Worm (Caenorhabditis elegans): ENCODE measurements around the gene oac-1.

DNA sequence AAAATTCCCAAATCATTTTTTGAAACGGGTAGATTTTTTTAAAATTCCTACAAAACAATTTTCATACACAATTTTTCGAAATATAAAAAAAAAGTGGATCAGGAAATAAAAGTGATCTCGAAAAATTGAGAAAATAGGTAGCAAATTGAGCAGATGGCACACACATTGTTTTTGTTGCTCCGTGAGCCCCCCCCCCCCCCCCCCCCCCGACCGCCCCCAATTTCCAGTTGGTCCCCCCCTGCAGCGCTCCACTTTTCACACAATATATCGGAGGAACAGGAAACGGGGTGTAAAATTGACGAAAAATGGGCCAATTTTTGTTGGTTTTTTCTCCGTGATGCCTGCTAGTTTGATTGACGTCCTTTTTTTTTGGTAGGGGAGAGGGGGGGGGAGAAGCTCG lies 14.9 kb downstream of the oac-1 start:
- TF ChIP-seq ama-1 (optimal IDR thresholded peaks at IDR 0.05) (no peak), F13C5.2 (tag; optimal IDR thresholded peaks at IDR 0.05) (no peak), tbx-11 (GFP tag; IDR thresholded peaks at IDR 0.05) (no peak), tra-4 (tag; optimal IDR thresholded peaks at IDR 0.05) (no peak), hmg-4 (GFP tag; optimal IDR thresholded peaks at IDR 0.05) (no peak), flt-1 (GFP tag; IDR thresholded peaks at IDR 0.05) (no peak), tbx-37 (GFP tag; conservative IDR thresholded peaks at IDR 0.05) (no peak), hnd-1 (tag; optimal IDR thresholded peaks at IDR 0.05) (no peak), ets-7 (tag; optimal IDR thresholded peaks at IDR 0.05) (no peak), sea-1 (GFP tag; conservative IDR thresholded peaks at IDR 0.05) (no peak), B0310.2 (tag; optimal IDR thresholded peaks at IDR 0.05) (no peak), scrt-1 (GFP tag; IDR thresholded peaks at IDR 0.05) (no peak), ceh-13 (GFP tag; optimal IDR thresholded peaks at IDR 0.05) (no peak), aly-1 (tag; optimal IDR thresholded peaks at IDR 0.05) (no peak)
